Fruit fly (Drosophila melanogaster) whole organism, prepupa: ENCODE results near the gene CG5116.

Experiments
- Blimp-1 ChIP-seq: fragments of 200-800 bp; sonication (Bioruptor generic); optimal IDR thresholded peaks from 3 replicates; lab custom pipeline; 2017; ENCODE audit warnings: missing biosample characterization, missing genetic modification characterization, mild to moderate bottlenecking, moderate library complexity, missing genetic modification reagents
- CG10631 ChIP-seq: fragments of 200-800 bp; sonication (Bioruptor generic); optimal IDR thresholded peaks from 2 replicates; lab custom pipeline; 2016; ENCODE audit warnings: missing biosample characterization, missing genetic modification characterization
- CG10669 ChIP-seq: fragments of 200-800 bp; sonication (Bioruptor generic); optimal IDR thresholded peaks from 3 replicates; lab custom pipeline; 2018; ENCODE audit warnings: missing biosample characterization, mild to moderate bottlenecking, missing genetic modification characterization, moderate library complexity
- CG11294 ChIP-seq: fragments of 200-800 bp; sonication (Bioruptor generic); IDR thresholded peaks from 2 replicates; pipeline ENCODE4 v1.3.6; 2022; ENCODE audit warnings: missing biosample characterization, missing genetic modification characterization
- CG11902 ChIP-seq: fragments of 200-800 bp; sonication (Bioruptor generic); optimal IDR thresholded peaks from 3 replicates; lab custom pipeline; 2016; ENCODE audit warnings: missing biosample characterization, missing genetic modification characterization
- CG15336 ChIP-seq: fragments of 200-800 bp; sonication (Bioruptor generic); IDR thresholded peaks from 2 replicates; pipeline ENCODE4 v1.3.6; 2022; ENCODE audit warnings: missing biosample characterization, missing genetic modification characterization
- CG1621 ChIP-seq: fragments of 200-800 bp; sonication (Bioruptor generic); optimal IDR thresholded peaks from 3 replicates; lab custom pipeline; 2018; ENCODE audit warnings: missing biosample characterization, mild to moderate bottlenecking, missing genetic modification characterization
- CG16779 ChIP-seq: fragments of 200-800 bp; sonication (Bioruptor generic); optimal IDR thresholded peaks from 3 replicates; lab custom pipeline; 2017; ENCODE audit warnings: missing biosample characterization, mild to moderate bottlenecking, missing genetic modification characterization
- CG3032 ChIP-seq: fragments of 200-800 bp; optimal IDR thresholded peaks from 2 replicates; lab custom pipeline; 2019; ENCODE audit warnings: missing biosample characterization, mild to moderate bottlenecking, missing genetic modification characterization, moderate library complexity
- CG31627 ChIP-seq: fragments of 200-800 bp; sonication (Bioruptor generic); optimal IDR thresholded peaks from 3 replicates; lab custom pipeline; 2016; ENCODE audit warnings: missing biosample characterization, missing genetic modification characterization
- CG32006 ChIP-seq: fragments of 200-800 bp; sonication (Bioruptor generic); optimal IDR thresholded peaks from 3 replicates; lab custom pipeline; 2017; ENCODE audit warnings: missing biosample characterization, mild to moderate bottlenecking, missing genetic modification characterization
- CG34406 ChIP-seq: fragments of 200-800 bp; sonication (Bioruptor generic); optimal IDR thresholded peaks from 3 replicates; lab custom pipeline; 2016; ENCODE audit warnings: missing biosample characterization, missing genetic modification characterization
- CG3919 ChIP-seq: fragments of 200-800 bp; sonication (Bioruptor generic); optimal IDR thresholded peaks from 3 replicates; lab custom pipeline; 2016; ENCODE audit warnings: missing biosample characterization, missing genetic modification characterization
- CG4318 ChIP-seq: fragments of 200-800 bp; sonication (Bioruptor generic); optimal IDR thresholded peaks from 3 replicates; lab custom pipeline; 2017; ENCODE audit warnings: missing biosample characterization, mild to moderate bottlenecking, missing genetic modification characterization
- CG6163 ChIP-seq: fragments of 200-800 bp; sonication (Bioruptor generic); IDR thresholded peaks from 3 replicates; pipeline ENCODE4 v1.3.6; 2022; ENCODE audit warnings: missing biosample characterization, missing genetic modification characterization
- CG6276 ChIP-seq: fragments of 200-800 bp; sonication (Bioruptor generic); optimal IDR thresholded peaks from 2 replicates; lab custom pipeline; 2017; ENCODE audit warnings: missing biosample characterization, mild to moderate bottlenecking, missing genetic modification characterization
- CG6792 ChIP-seq: fragments of 200-800 bp; sonication (Bioruptor generic); optimal IDR thresholded peaks from 3 replicates; lab custom pipeline; 2016; ENCODE audit warnings: missing biosample characterization, missing genetic modification characterization
- CG7368 ChIP-seq: fragments of 200-800 bp; sonication (Bioruptor generic); optimal IDR thresholded peaks from 3 replicates; lab custom pipeline; 2016; ENCODE audit warnings: missing biosample characterization, missing genetic modification characterization
- CG8119 ChIP-seq: fragments of 200-800 bp; sonication (Bioruptor generic); IDR thresholded peaks from 3 replicates; pipeline ENCODE4 v1.3.6; 2022; ENCODE audit warnings: missing biosample characterization, missing genetic modification characterization
- CG8319 ChIP-seq: fragments of 200-800 bp; sonication (Bioruptor generic); optimal IDR thresholded peaks from 3 replicates; lab custom pipeline; 2016; ENCODE audit warnings: missing biosample characterization, missing genetic modification characterization
- CG9139 ChIP-seq: fragments of 200-800 bp; sonication (Bioruptor generic); optimal IDR thresholded peaks from 3 replicates; lab custom pipeline; 2017; ENCODE audit warnings: missing biosample characterization, mild to moderate bottlenecking, missing genetic modification characterization
- Eip75B ChIP-seq: fragments of 200-800 bp; sonication (Bioruptor generic); optimal IDR thresholded peaks from 3 replicates; lab custom pipeline; 2016; ENCODE audit warnings: missing biosample characterization, missing genetic modification characterization
- Eip78C ChIP-seq: fragments of 200-800 bp; sonication (Bioruptor generic); peaks from one replicate; lab custom pipeline; 2016; ENCODE audit warnings: missing biosample characterization, missing genetic modification characterization
- Ets21C ChIP-seq: fragments of 200-800 bp; sonication (Bioruptor generic); optimal IDR thresholded peaks from 3 replicates; lab custom pipeline; 2016; ENCODE audit warnings: missing biosample characterization, missing genetic modification characterization
- Ets96B ChIP-seq: fragments of 200-800 bp; optimal IDR thresholded peaks from 2 replicates; lab custom pipeline; 2019; ENCODE audit warnings: missing biosample characterization, mild to moderate bottlenecking, missing genetic modification characterization, moderate library complexity
- Gug ChIP-seq: fragments of 200-800 bp; sonication (Bioruptor generic); IDR thresholded peaks from 2 replicates; pipeline ENCODE4 v1.3.6; 2022; ENCODE audit warnings: missing biosample characterization, missing genetic modification characterization
- Hr38 ChIP-seq: sonication (Bioruptor generic); optimal IDR thresholded peaks from 2 replicates; lab custom pipeline; 2016; ENCODE audit warnings: missing biosample characterization, missing genetic modification characterization
- Hr39 ChIP-seq: fragments of 200-800 bp; sonication (Bioruptor generic); optimal IDR thresholded peaks from 2 replicates; lab custom pipeline; 2016; ENCODE audit warnings: missing biosample characterization, missing genetic modification characterization
- Hr4 ChIP-seq: fragments of 200-800 bp; sonication (Bioruptor generic); optimal IDR thresholded peaks from 3 replicates; lab custom pipeline; 2016; ENCODE audit warnings: missing biosample characterization, missing genetic modification characterization
- Lpt ChIP-seq: fragments of 200-800 bp; sonication (Bioruptor generic); optimal IDR thresholded peaks from 3 replicates; lab custom pipeline; 2016; ENCODE audit warnings: missing biosample characterization, missing genetic modification characterization
- Met ChIP-seq: fragments of 200-800 bp; sonication (Bioruptor generic); optimal IDR thresholded peaks from 3 replicates; lab custom pipeline; 2016; ENCODE audit warnings: missing biosample characterization, missing genetic modification characterization
- OdsH ChIP-seq: fragments of 200-800 bp; sonication (Bioruptor generic); optimal IDR thresholded peaks from 3 replicates; lab custom pipeline; 2016; ENCODE audit warnings: missing biosample characterization, missing genetic modification characterization
- Sox102F ChIP-seq: fragments of 200-800 bp; sonication (Bioruptor generic); optimal IDR thresholded peaks from 2 replicates; lab custom pipeline; 2016; ENCODE audit warnings: missing biosample characterization, mild to moderate bottlenecking, missing genetic modification characterization
- Sox14 ChIP-seq: fragments of 200-800 bp; sonication (Bioruptor generic); optimal IDR thresholded peaks from 3 replicates; lab custom pipeline; 2016; ENCODE audit warnings: missing biosample characterization, missing genetic modification characterization
- achi ChIP-seq: fragments of 200-800 bp; sonication (Bioruptor generic); optimal IDR thresholded peaks from 3 replicates; lab custom pipeline; 2016; ENCODE audit warnings: missing biosample characterization, missing genetic modification characterization
- acj6 ChIP-seq: fragments of 200-800 bp; sonication (Bioruptor generic); optimal IDR thresholded peaks from 3 replicates; lab custom pipeline; 2016; ENCODE audit warnings: missing biosample characterization, missing genetic modification characterization
- cyc ChIP-seq: fragments of 200-800 bp; sonication (Bioruptor generic); optimal IDR thresholded peaks from 3 replicates; lab custom pipeline; 2016; ENCODE audit warnings: missing biosample characterization, missing genetic modification characterization
- dac ChIP-seq: fragments of 200-800 bp; sonication (Bioruptor generic); optimal IDR thresholded peaks from 2 replicates; lab custom pipeline; 2017; ENCODE audit warnings: missing biosample characterization, mild to moderate bottlenecking, missing genetic modification characterization
- esn ChIP-seq: fragments of 200-800 bp; sonication (Bioruptor generic); optimal IDR thresholded peaks from 2 replicates; lab custom pipeline; 2016; ENCODE audit warnings: missing biosample characterization, mild to moderate bottlenecking, missing genetic modification characterization, moderate library complexity
- fd59A ChIP-seq: fragments of 200-800 bp; sonication (Bioruptor generic); optimal IDR thresholded peaks from 2 replicates; lab custom pipeline; 2017; ENCODE audit warnings: missing biosample characterization, mild to moderate bottlenecking, missing genetic modification characterization, missing genetic modification reagents
- fkh ChIP-seq: fragments of 200-800 bp; sonication (Bioruptor generic); optimal IDR thresholded peaks from 3 replicates; lab custom pipeline; 2017; ENCODE audit warnings: missing biosample characterization, mild to moderate bottlenecking, missing genetic modification characterization, moderate library complexity
- lz ChIP-seq: fragments of 200-800 bp; sonication (Bioruptor generic); optimal IDR thresholded peaks from 3 replicates; lab custom pipeline; 2016; ENCODE audit warnings: missing biosample characterization, missing genetic modification characterization
- net ChIP-seq: fragments of 200-800 bp; sonication (Bioruptor generic); optimal IDR thresholded peaks from 3 replicates; lab custom pipeline; 2016; ENCODE audit warnings: missing biosample characterization, missing genetic modification characterization
- pdm3 ChIP-seq: fragments of 200-800 bp; sonication (Bioruptor generic); optimal IDR thresholded peaks from 3 replicates; lab custom pipeline; 2016; ENCODE audit warnings: missing biosample characterization, missing genetic modification characterization
- spab ChIP-seq: fragments of 200-800 bp; sonication (Bioruptor generic); optimal IDR thresholded peaks from 2 replicates; lab custom pipeline; 2017; ENCODE audit warnings: missing biosample characterization, mild to moderate bottlenecking, missing genetic modification characterization, missing genetic modification reagents
- svp ChIP-seq: fragments of 200-800 bp; sonication (Bioruptor generic); peaks from one replicate; lab custom pipeline; 2016; ENCODE audit warnings: missing biosample characterization, missing genetic modification characterization
- topi ChIP-seq: fragments of 200-800 bp; sonication (Bioruptor generic); optimal IDR thresholded peaks from 3 replicates; lab custom pipeline; 2016; ENCODE audit warnings: missing biosample characterization, missing genetic modification characterization
- vri ChIP-seq: fragments of 200-800 bp; sonication (Bioruptor generic); optimal IDR thresholded peaks from 3 replicates; lab custom pipeline; 2016; ENCODE audit warnings: missing biosample characterization, mild to moderate bottlenecking, missing genetic modification characterization

The CG5116 gene

DNA sequence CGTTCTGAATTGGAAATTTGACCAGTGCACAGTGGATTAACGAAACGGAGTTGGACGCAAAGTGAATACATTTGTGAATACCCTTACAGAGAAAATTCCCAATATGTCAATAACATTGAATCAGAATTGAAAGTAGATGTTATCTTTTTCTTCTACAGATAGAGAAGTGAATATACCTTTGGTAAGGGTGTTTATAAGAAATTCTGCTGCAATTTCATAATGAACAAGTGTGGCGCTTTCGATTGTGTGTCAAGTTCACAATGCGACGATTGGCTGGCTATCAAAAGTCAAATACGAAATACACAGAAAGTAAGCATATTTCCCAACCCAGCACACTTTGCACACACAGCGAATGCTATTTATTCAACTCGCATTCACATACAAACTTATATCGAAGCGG is 34.6 kb upstream of the CG5116 start:
- TF ChIP-seq svp (GFP tag; lab: Kevin White, UChicago) (peak; percentile 70), Sox102F (peak; percentile 18), achi (GFP tag; lab: Kevin White, UChicago) (no peak), Gug (GFP tag; lab: Robert Waterston, UW) (no peak), CG8319 (GFP tag; lab: Kevin White, UChicago) (no peak), CG9139 (no peak), CG16779 (no peak), pdm3 (GFP tag; lab: Kevin White, UChicago) (peak; percentile 3), Hr4 (GFP tag; lab: Kevin White, UChicago) (no peak), CG32006 (GFP tag; lab: Kevin White, UChicago) (no peak), CG31627 (GFP tag; lab: Kevin White, UChicago) (peak; percentile 31), CG6163 (no peak), CG10631 (GFP tag; lab: Kevin White, UChicago) (no peak), dac (GFP tag; lab: Kevin White, UChicago) (no peak), acj6 (peak; percentile 1), vri (GFP tag; lab: Kevin White, UChicago) (peak; percentile 29), CG6792 (GFP tag; lab: Kevin White, UChicago) (no peak), Hr38 (GFP tag; lab: Kevin White, UChicago) (no peak), CG15336 (GFP tag; lab: Robert Waterston, UW) (no peak), spab (GFP tag; lab: Kevin White, UChicago) (no peak), esn (peak; percentile 45), cyc (GFP tag; lab: Kevin White, UChicago) (no peak), CG4318 (no peak), CG3032 (tag; lab: Kevin White, UChicago) (no peak), CG10669 (GFP tag; lab: Kevin White, UChicago) (no peak), Eip75B (GFP tag; lab: Kevin White, UChicago) (peak; percentile 23), lz (GFP tag; lab: Kevin White, UChicago) (no peak), Met (peak; percentile 17), topi (peak; percentile 23), Ets21C (no peak), Eip78C (peak; percentile 26), Blimp-1 (no peak), Hr39 (GFP tag; lab: Kevin White, UChicago) (peak; percentile 38)

DNA sequence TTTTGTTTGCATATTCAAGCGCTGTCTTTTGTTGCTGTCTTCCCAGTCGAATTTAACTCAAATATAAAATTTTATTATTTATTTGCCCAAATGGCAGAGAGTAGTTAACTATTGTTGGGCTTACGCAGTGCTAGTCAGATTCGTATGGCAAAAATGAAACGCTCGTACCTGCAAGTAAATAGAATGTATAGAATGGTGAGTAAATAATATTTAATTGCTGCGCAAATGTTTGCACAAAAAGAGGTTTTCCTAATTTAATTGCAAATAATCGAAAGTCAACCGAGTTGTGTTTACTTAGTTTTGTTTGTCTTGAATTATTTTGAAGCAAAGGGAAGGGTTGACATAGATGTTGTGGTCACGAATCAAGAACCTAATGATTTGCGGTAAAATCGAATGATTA is 34.2 kb upstream of the CG5116 start:
- TF ChIP-seq CG6276 (GFP tag; lab: Kevin White, UChicago) (no peak), cyc (GFP tag; lab: Kevin White, UChicago) (no peak), CG11294 (no peak), fkh (GFP tag; lab: Kevin White, UChicago) (peak; percentile 90), Sox102F (no peak)

- TF ChIP-seq dac (GFP tag; lab: Kevin White, UChicago): no peak
- TF ChIP-seq Ets21C: no peak
- TF ChIP-seq OdsH (GFP tag; lab: Kevin White, UChicago): peak; percentile 20
- TF ChIP-seq pdm3 (GFP tag; lab: Kevin White, UChicago): peak; percentile 37
- no peak for TF ChIP-seq CG6163
- peak; percentile 10 for TF ChIP-seq Met
- peak; percentile 11; the same call in 1 of the 2 replicates for TF ChIP-seq CG15336 (GFP tag; lab: Robert Waterston, UW)
- peak; percentile 74 for TF ChIP-seq Eip78C
- TF ChIP-seq Hr39 (GFP tag; lab: Kevin White, UChicago): peak; percentile 27
- no peak for TF ChIP-seq CG11902 (GFP tag; lab: Kevin White, UChicago)
- peak; percentile 37 for TF ChIP-seq achi (GFP tag; lab: Kevin White, UChicago)
- TF ChIP-seq Lpt (GFP tag; lab: Kevin White, UChicago): peak; percentile 13
- peak; percentile 34 for TF ChIP-seq Ets96B
- peak; percentile 13 for TF ChIP-seq CG1621 (tag; lab: Kevin White, UChicago)
- TF ChIP-seq CG34406 (GFP tag; lab: Kevin White, UChicago): peak; percentile 14
- peak; percentile 24 for TF ChIP-seq fd59A (GFP tag; lab: Kevin White, UChicago)
- peak; percentile 35 for TF ChIP-seq CG4318
- TF ChIP-seq CG31627 (GFP tag; lab: Kevin White, UChicago): peak; percentile 16
- peak; percentile 61 for TF ChIP-seq svp (GFP tag; lab: Kevin White, UChicago)
- TF ChIP-seq CG7368 (GFP tag; lab: Kevin White, UChicago): no peak
- TF ChIP-seq Sox14 (GFP tag; lab: Kevin White, UChicago): peak; percentile 44
- TF ChIP-seq fkh (GFP tag; lab: Kevin White, UChicago): no peak
- no peak for TF ChIP-seq topi
- TF ChIP-seq CG10631 (GFP tag; lab: Kevin White, UChicago): peak; percentile 53
- TF ChIP-seq CG8119: peak; percentile 64
- TF ChIP-seq CG3919 (GFP tag; lab: Kevin White, UChicago): peak; percentile 23
- TF ChIP-seq esn: peak; percentile 31
- no peak for TF ChIP-seq Blimp-1
- peak; percentile 34 for TF ChIP-seq CG10669 (GFP tag; lab: Kevin White, UChicago)
- TF ChIP-seq net: no peak
- peak; percentile 50 for TF ChIP-seq acj6
These were observed 31.1 kb upstream of the CG5116 start for dm6 chr3R:25451832-25452231.
